Fruit fly (Drosophila melanogaster): ENCODE results near the gene Dhc98D.

The Dhc98D gene

DNA sequence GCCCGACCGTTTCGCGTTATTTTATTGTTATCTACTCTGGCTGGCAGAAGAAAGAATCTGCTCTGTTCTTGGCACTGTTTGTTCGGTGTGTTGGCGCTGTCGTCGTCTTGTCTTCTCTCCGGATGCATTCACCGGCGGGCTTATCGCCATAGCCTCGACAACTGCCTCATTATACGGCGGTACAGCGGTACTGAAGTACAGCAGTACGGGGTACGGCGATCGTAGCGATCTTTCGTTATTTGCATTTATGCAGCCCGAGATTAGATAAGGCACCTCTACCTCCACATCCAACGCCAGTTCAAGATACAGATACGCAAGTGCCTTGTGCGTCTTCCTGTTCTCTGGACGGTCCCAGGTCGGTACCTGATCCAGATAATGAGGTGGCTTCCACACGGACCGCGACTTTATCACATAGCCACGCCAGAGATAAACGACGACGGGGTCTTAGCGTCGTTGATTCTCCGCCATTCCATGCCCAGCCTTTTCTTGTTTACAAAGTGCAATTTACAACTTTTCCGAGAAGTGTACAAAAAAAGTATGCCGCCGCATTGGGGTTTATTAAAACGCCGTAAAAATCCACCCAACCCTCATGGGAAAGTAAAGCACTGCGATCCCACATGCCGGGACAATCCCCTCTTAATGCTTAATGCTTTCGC, 81.5 kb downstream of the Dhc98D start (continued):
- no peak for TF ChIP-seq otp (GFP tag; IDR thresholded peaks at IDR 0.05)
- 0 out of 3 replicates have a peak, but pooled peaks have one; percentile 6 for TF ChIP-seq ken (GFP tag; IDR thresholded peaks at IDR 0.05)
- no peak for TF ChIP-seq dimm (GFP tag; IDR thresholded peaks at IDR 0.05)
- 0 out of 3 replicates have a peak, but pooled peaks have one; percentile 20 for TF ChIP-seq gce (GFP tag; IDR thresholded peaks at IDR 0.05)
- peak; percentile 5 for TF ChIP-seq CG15696 (tag; optimal IDR thresholded peaks at IDR 0.05)

Data from whole organism, embryonic.